7 worm cellular contexts compared by ENCODE assay signal in genomic region chrV:13105840-13106429, ce11.
TF ChIP-seq lines count a peak whose summit lies in the region.

No protein-coding gene starts in this region.

TF ChIP-seq in whole organism, L1 larva, 84 proteins besides CTCF, POLR2A, EP300 and RAD21 (continues in another document):
- TF ChIP-seq jun-1 (tag; optimal IDR thresholded peaks at IDR 0.05; lab: Kevin White, UChicago) (no peak), ztf-11 (tag; optimal IDR thresholded peaks at IDR 0.05; lab: Kevin White, UChicago) (no peak), fkh-10 (GFP tag; optimal IDR thresholded peaks at IDR 0.05; lab: Kevin White, UChicago) (no peak), nhr-85 (tag; lab: Kevin White, UChicago) (peak; percentile 13), nhr-84 (tag; optimal IDR thresholded peaks at IDR 0.05; lab: Kevin White, UChicago) (no peak), nhr-77 (tag; optimal IDR thresholded peaks at IDR 0.05; lab: Kevin White, UChicago) (no peak), pag-3 (tag; optimal IDR thresholded peaks at IDR 0.05; lab: Kevin White, UChicago; ENCODE audit: borderline replicate concordance, insufficient read depth) (no peak), unc-98 (GFP tag; IDR thresholded peaks at IDR 0.05; lab: Robert Waterston, UW) (no peak), blmp-1 (tag; optimal IDR thresholded peaks at IDR 0.05; lab: Kevin White, UChicago) (peak; percentile 34), lin-14 (GFP tag; optimal IDR thresholded peaks at IDR 0.05; lab: Kevin White, UChicago) (peak; percentile 8), lir-3 (tag; optimal IDR thresholded peaks at IDR 0.05; lab: Kevin White, UChicago; ENCODE audit: poor library complexity) (no peak), efl-1 (optimal IDR thresholded peaks at IDR 0.05; lab: Kevin White, UChicago) (no peak), efl-1 (GFP tag; optimal IDR thresholded peaks at IDR 0.05 in 1 of 2; lab: Kevin White, UChicago) (peak in 1 of 2 experiments; percentile 6)

TF ChIP-seq in whole organism, L2 larva, 48 proteins besides CTCF, POLR2A, EP300 and RAD21:
- TF ChIP-seq fos-1 (tag; optimal IDR thresholded peaks at IDR 0.05; lab: Kevin White, UChicago): peak; percentile 3
- TF ChIP-seq unc-55 (GFP tag; optimal IDR thresholded peaks at IDR 0.05; lab: Kevin White, UChicago): peak; percentile 67
- no peak for TF ChIP-seq unc-39 (tag; optimal IDR thresholded peaks at IDR 0.05; lab: Kevin White, UChicago)
- TF ChIP-seq alr-1 (tag; optimal IDR thresholded peaks at IDR 0.05; lab: Kevin White, UChicago): no peak
- no peak for TF ChIP-seq lsy-2 (tag; optimal IDR thresholded peaks at IDR 0.05; lab: Kevin White, UChicago)
- no peak for TF ChIP-seq ztf-4 (tag; optimal IDR thresholded peaks at IDR 0.05; lab: Kevin White, UChicago)

TF ChIP-seq in whole organism, L3 larva, 47 proteins besides CTCF, POLR2A, EP300 and RAD21:
- no peak for TF ChIP-seq zag-1 (tag; optimal IDR thresholded peaks at IDR 0.05; lab: Kevin White, UChicago)
- peak; percentile 45 for TF ChIP-seq egl-5 (tag; optimal IDR thresholded peaks at IDR 0.05; lab: Kevin White, UChicago)
- TF ChIP-seq skn-1 (tag; optimal IDR thresholded peaks at IDR 0.05; lab: Kevin White, UChicago): no peak
- TF ChIP-seq snpc-4 (tag; optimal IDR thresholded peaks at IDR 0.05; lab: Kevin White, UChicago): no peak
- no peak for TF ChIP-seq nhr-28 (tag; optimal IDR thresholded peaks at IDR 0.05; lab: Kevin White, UChicago)
- TF ChIP-seq R02D3.7 (tag; optimal IDR thresholded peaks at IDR 0.05; lab: Kevin White, UChicago): no peak
- no peak for TF ChIP-seq ztf-4 (tag; optimal IDR thresholded peaks at IDR 0.05; lab: Kevin White, UChicago)
TF ChIP-seq in whole organism, L3 larva: peak in this region for 1.

TF ChIP-seq in whole organism, L4 larva, 104 proteins besides CTCF, POLR2A, EP300 and RAD21:
- TF ChIP-seq snpc-4 (tag; optimal IDR thresholded peaks at IDR 0.05; lab: Kevin White, UChicago) (no peak), duxl-1 (tag; optimal IDR thresholded peaks at IDR 0.05; lab: Kevin White, UChicago; ENCODE audit: poor library complexity) (no peak), vab-7 (GFP tag; IDR thresholded peaks at IDR 0.05; lab: Robert Waterston, UW) (no peak), pqm-1 (tag; optimal IDR thresholded peaks at IDR 0.05; lab: Kevin White, UChicago) (no peak), unc-62 (GFP tag; optimal IDR thresholded peaks at IDR 0.05 in 1 of 2; lab: Kevin White, UChicago) (peak in 1 of 2 experiments; percentile 84), unc-62 (tag; optimal IDR thresholded peaks at IDR 0.05; lab: Kevin White, UChicago) (no peak), hif-1 (tag; optimal IDR thresholded peaks at IDR 0.05; lab: Kevin White, UChicago) (no peak), dmd-6 (GFP tag; IDR thresholded peaks at IDR 0.05; lab: Robert Waterston, UW) (peak; percentile 15; the same call in 1 of the 2 replicates)

TF ChIP-seq in whole organism, late embryonic, 69 proteins besides CTCF, POLR2A, EP300 and RAD21:
- TF ChIP-seq unc-55 (GFP tag; optimal IDR thresholded peaks at IDR 0.05; lab: Kevin White, UChicago) (peak; percentile 35), ceh-18 (tag; optimal IDR thresholded peaks at IDR 0.05; lab: Kevin White, UChicago) (no peak), nfya-1 (tag; optimal IDR thresholded peaks at IDR 0.05; lab: Kevin White, UChicago) (no peak), C38D4.7 (GFP tag; optimal IDR thresholded peaks at IDR 0.05; lab: Kevin White, UChicago) (no peak), K02D7.2 (tag; optimal IDR thresholded peaks at IDR 0.05; lab: Kevin White, UChicago) (no peak), nhr-232 (tag; optimal IDR thresholded peaks at IDR 0.05; lab: Kevin White, UChicago) (no peak), sox-2 (GFP tag; IDR thresholded peaks at IDR 0.05; lab: Robert Waterston, UW) (no peak), eyg-1 (tag; optimal IDR thresholded peaks at IDR 0.05; lab: Kevin White, UChicago) (no peak), hlh-13 (GFP tag; optimal IDR thresholded peaks at IDR 0.05; lab: Kevin White, UChicago) (no peak), elt-2 (tag; optimal IDR thresholded peaks at IDR 0.05; lab: Kevin White, UChicago) (peak; percentile 29), nhr-11 (tag; optimal IDR thresholded peaks at IDR 0.05; lab: Kevin White, UChicago) (no peak), ceh-2 (tag; optimal IDR thresholded peaks at IDR 0.05; lab: Kevin White, UChicago) (no peak), unc-42 (tag; optimal IDR thresholded peaks at IDR 0.05; lab: Kevin White, UChicago) (peak; percentile 87), pax-1 (tag; optimal IDR thresholded peaks at IDR 0.05; lab: Kevin White, UChicago) (no peak), tbx-2 (tag; optimal IDR thresholded peaks at IDR 0.05; lab: Kevin White, UChicago) (no peak)

TF ChIP-seq in whole organism, mixed stage, embryonic, 35 proteins besides CTCF, POLR2A, EP300 and RAD21:
- TF ChIP-seq elt-3 (tag; optimal IDR thresholded peaks at IDR 0.05; lab: Kevin White, UChicago) (no peak), bed-3 (GFP tag; optimal IDR thresholded peaks at IDR 0.05; lab: Kevin White, UChicago) (no peak), blmp-1 (tag; optimal IDR thresholded peaks at IDR 0.05; lab: Kevin White, UChicago) (no peak), unc-62 (GFP tag; optimal IDR thresholded peaks at IDR 0.05; lab: Kevin White, UChicago) (peak; percentile 89), sptf-1 (tag; optimal IDR thresholded peaks at IDR 0.05; lab: Kevin White, UChicago) (no peak), mep-1 (tag; optimal IDR thresholded peaks at IDR 0.05; lab: Kevin White, UChicago) (no peak), pha-4 (tag; optimal IDR thresholded peaks at IDR 0.05; lab: Kevin White, UChicago) (no peak), nhr-76 (tag; optimal IDR thresholded peaks at IDR 0.05; lab: Kevin White, UChicago) (no peak), drap-1 (GFP tag; optimal IDR thresholded peaks at IDR 0.05; lab: Kevin White, UChicago) (no peak), lin-32 (GFP tag; optimal IDR thresholded peaks at IDR 0.05; lab: Kevin White, UChicago) (no peak), elt-1 (tag; optimal IDR thresholded peaks at IDR 0.05; lab: Kevin White, UChicago; ENCODE audit: borderline replicate concordance, insufficient read depth) (peak; percentile 62), hlh-1 (tag; optimal IDR thresholded peaks at IDR 0.05; lab: Kevin White, UChicago) (no peak), sem-2 (GFP tag; optimal IDR thresholded peaks at IDR 0.05; lab: Kevin White, UChicago) (no peak), cnd-1 (tag; optimal IDR thresholded peaks at IDR 0.05; lab: Kevin White, UChicago) (no peak), lin-13 (tag; optimal IDR thresholded peaks at IDR 0.05; lab: Kevin White, UChicago) (no peak), lsy-2 (tag; optimal IDR thresholded peaks at IDR 0.05; lab: Kevin White, UChicago) (no peak), flh-1 (GFP tag; optimal IDR thresholded peaks at IDR 0.05; lab: Kevin White, UChicago) (no peak), unc-39 (tag; optimal IDR thresholded peaks at IDR 0.05; lab: Kevin White, UChicago) (no peak), mls-2 (tag; optimal IDR thresholded peaks at IDR 0.05; lab: Kevin White, UChicago) (no peak), unc-120 (tag; optimal IDR thresholded peaks at IDR 0.05; lab: Kevin White, UChicago; ENCODE audit: poor library complexity, severe bottlenecking) (no peak), ces-1 (GFP tag; optimal IDR thresholded peaks at IDR 0.05; lab: Kevin White, UChicago) (peak; percentile 96), nhr-237 (tag; optimal IDR thresholded peaks at IDR 0.05; lab: Kevin White, UChicago) (no peak), ceh-83 (GFP tag; optimal IDR thresholded peaks at IDR 0.05; lab: Kevin White, UChicago) (no peak), zip-8 (tag; optimal IDR thresholded peaks at IDR 0.05; lab: Kevin White, UChicago) (no peak), ztf-11 (tag; optimal IDR thresholded peaks at IDR 0.05; lab: Kevin White, UChicago) (no peak)

TF ChIP-seq in whole organism, young adult, 124 proteins besides CTCF, POLR2A, EP300 and RAD21:
- TF ChIP-seq dpff-1 (tag; optimal IDR thresholded peaks at IDR 0.05; lab: Kevin White, UChicago): no peak
- no peak for TF ChIP-seq bed-2 (GFP tag; IDR thresholded peaks at IDR 0.05; lab: Robert Waterston, UW)
- peak; percentile 64 for TF ChIP-seq unc-62 (GFP tag; optimal IDR thresholded peaks at IDR 0.05; lab: Kevin White, UChicago)
- no peak for TF ChIP-seq let-607 (tag; optimal IDR thresholded peaks at IDR 0.05; lab: Kevin White, UChicago)
- no peak for TF ChIP-seq pha-4 (tag; optimal IDR thresholded peaks at IDR 0.05; lab: Kevin White, UChicago)
- TF ChIP-seq rpc-1 (optimal IDR thresholded peaks at IDR 0.05; lab: Kevin White, UChicago): no peak
- TF ChIP-seq rpc-1 (tag; optimal IDR thresholded peaks at IDR 0.05; lab: Kevin White, UChicago): no peak
- no peak for TF ChIP-seq ztf-18 (tag; optimal IDR thresholded peaks at IDR 0.05; lab: Kevin White, UChicago)
